Fruit fly (Drosophila melanogaster) whole organism, prepupa: ENCODE data around the gene c12.1.

ENCODE experiments used
- CG10631 ChIP-seq: fragments of 200-800 bp; sonication (Bioruptor generic); optimal IDR thresholded peaks from 2 replicates; lab custom pipeline; 2016; ENCODE audit warnings: missing biosample characterization, missing genetic modification characterization
- CG15336 ChIP-seq: fragments of 200-800 bp; sonication (Bioruptor generic); IDR thresholded peaks from 2 replicates; pipeline ENCODE4 v1.3.6; 2022; ENCODE audit warnings: missing biosample characterization, missing genetic modification characterization
- CG16779 ChIP-seq: fragments of 200-800 bp; sonication (Bioruptor generic); optimal IDR thresholded peaks from 3 replicates; lab custom pipeline; 2017; ENCODE audit warnings: missing biosample characterization, mild to moderate bottlenecking, missing genetic modification characterization
- CG31627 ChIP-seq: fragments of 200-800 bp; sonication (Bioruptor generic); optimal IDR thresholded peaks from 3 replicates; lab custom pipeline; 2016; ENCODE audit warnings: missing biosample characterization, missing genetic modification characterization
- CG6163 ChIP-seq: fragments of 200-800 bp; sonication (Bioruptor generic); IDR thresholded peaks from 3 replicates; pipeline ENCODE4 v1.3.6; 2022; ENCODE audit warnings: missing biosample characterization, missing genetic modification characterization
- CG6792 ChIP-seq: fragments of 200-800 bp; sonication (Bioruptor generic); optimal IDR thresholded peaks from 3 replicates; lab custom pipeline; 2016; ENCODE audit warnings: missing biosample characterization, missing genetic modification characterization
- CG6808 ChIP-seq: fragments of 200-800 bp; sonication (Bioruptor generic); optimal IDR thresholded peaks from 3 replicates; lab custom pipeline; 2017; ENCODE audit warnings: missing biosample characterization, missing genetic modification characterization, mild to moderate bottlenecking, moderate library complexity, missing genetic modification reagents
- CG8119 ChIP-seq: fragments of 200-800 bp; sonication (Bioruptor generic); IDR thresholded peaks from 3 replicates; pipeline ENCODE4 v1.3.6; 2022; ENCODE audit warnings: missing biosample characterization, missing genetic modification characterization
- CG9139 ChIP-seq: fragments of 200-800 bp; sonication (Bioruptor generic); optimal IDR thresholded peaks from 3 replicates; lab custom pipeline; 2017; ENCODE audit warnings: missing biosample characterization, mild to moderate bottlenecking, missing genetic modification characterization
- Eip75B ChIP-seq: fragments of 200-800 bp; sonication (Bioruptor generic); optimal IDR thresholded peaks from 3 replicates; lab custom pipeline; 2016; ENCODE audit warnings: missing biosample characterization, missing genetic modification characterization
- Eip78C ChIP-seq: fragments of 200-800 bp; sonication (Bioruptor generic); peaks from one replicate; lab custom pipeline; 2016; ENCODE audit warnings: missing biosample characterization, missing genetic modification characterization
- Eip93F ChIP-seq: fragments of 200-800 bp; sonication (Bioruptor generic); optimal IDR thresholded peaks from 2 replicates; lab custom pipeline; 2016; ENCODE audit warnings: missing biosample characterization, mild to moderate bottlenecking, missing genetic modification characterization
- Hr38 ChIP-seq: sonication (Bioruptor generic); optimal IDR thresholded peaks from 2 replicates; lab custom pipeline; 2016; ENCODE audit warnings: missing biosample characterization, missing genetic modification characterization
- Hr4 ChIP-seq: fragments of 200-800 bp; sonication (Bioruptor generic); optimal IDR thresholded peaks from 3 replicates; lab custom pipeline; 2016; ENCODE audit warnings: missing biosample characterization, missing genetic modification characterization
- Lpt ChIP-seq: fragments of 200-800 bp; sonication (Bioruptor generic); optimal IDR thresholded peaks from 3 replicates; lab custom pipeline; 2016; ENCODE audit warnings: missing biosample characterization, missing genetic modification characterization
- Met ChIP-seq: fragments of 200-800 bp; sonication (Bioruptor generic); optimal IDR thresholded peaks from 3 replicates; lab custom pipeline; 2016; ENCODE audit warnings: missing biosample characterization, missing genetic modification characterization
- OdsH ChIP-seq: fragments of 200-800 bp; sonication (Bioruptor generic); optimal IDR thresholded peaks from 3 replicates; lab custom pipeline; 2016; ENCODE audit warnings: missing biosample characterization, missing genetic modification characterization
- Sox14 ChIP-seq: fragments of 200-800 bp; sonication (Bioruptor generic); optimal IDR thresholded peaks from 3 replicates; lab custom pipeline; 2016; ENCODE audit warnings: missing biosample characterization, missing genetic modification characterization
- dac ChIP-seq: fragments of 200-800 bp; sonication (Bioruptor generic); optimal IDR thresholded peaks from 2 replicates; lab custom pipeline; 2017; ENCODE audit warnings: missing biosample characterization, mild to moderate bottlenecking, missing genetic modification characterization
- esn ChIP-seq: fragments of 200-800 bp; sonication (Bioruptor generic); optimal IDR thresholded peaks from 2 replicates; lab custom pipeline; 2016; ENCODE audit warnings: missing biosample characterization, mild to moderate bottlenecking, missing genetic modification characterization, moderate library complexity
- fd59A ChIP-seq: fragments of 200-800 bp; sonication (Bioruptor generic); optimal IDR thresholded peaks from 2 replicates; lab custom pipeline; 2017; ENCODE audit warnings: missing biosample characterization, mild to moderate bottlenecking, missing genetic modification characterization, missing genetic modification reagents
- fkh ChIP-seq: fragments of 200-800 bp; sonication (Bioruptor generic); optimal IDR thresholded peaks from 3 replicates; lab custom pipeline; 2017; ENCODE audit warnings: missing biosample characterization, mild to moderate bottlenecking, missing genetic modification characterization, moderate library complexity
- lz ChIP-seq: fragments of 200-800 bp; sonication (Bioruptor generic); optimal IDR thresholded peaks from 3 replicates; lab custom pipeline; 2016; ENCODE audit warnings: missing biosample characterization, missing genetic modification characterization
- salr ChIP-seq, 2 experiments: fragments of 200-800 bp; sonication (Bioruptor generic); optimal IDR thresholded peaks; 3 replicates each; lab custom pipeline; 2016 to 2018; ENCODE audit warnings: missing biosample characterization in 2 of 2, missing genetic modification characterization in 2 of 2, mild to moderate bottlenecking in 1 of 2
- spab ChIP-seq: fragments of 200-800 bp; sonication (Bioruptor generic); optimal IDR thresholded peaks from 2 replicates; lab custom pipeline; 2017; ENCODE audit warnings: missing biosample characterization, mild to moderate bottlenecking, missing genetic modification characterization, missing genetic modification reagents

Gene c12.1

dm6 chrX:9282783-9283289, 36.2 kb downstream of the c12.1 start, which contains the start of gene c11.1:
Gene c11.1, minus strand, starts transcription at chrX:9283117.
- TF ChIP-seq salr (GFP tag; optimal IDR thresholded peaks at IDR 0.05; lab: Kevin White, UChicago) (no peak), CG6808 (GFP tag; lab: Kevin White, UChicago) (peak; percentile 64), CG9139 (GFP tag; lab: Kevin White, UChicago) (no peak), CG8119 (GFP tag; lab: Robert Waterston, UW) (0 out of 3 replicates have a peak, but pooled peaks have one; percentile 17), Eip78C (GFP tag; lab: Kevin White, UChicago) (peak; percentile 29), CG6792 (GFP tag; lab: Kevin White, UChicago) (no peak), Eip93F (no peak), CG15336 (GFP tag; lab: Robert Waterston, UW) (0 out of 2 replicates have a peak, but pooled peaks have one; percentile 33), esn (GFP tag; lab: Kevin White, UChicago) (peak; percentile 22), Sox14 (GFP tag; lab: Kevin White, UChicago) (peak; percentile 37)

- no peak for TF ChIP-seq CG31627 (GFP tag; lab: Kevin White, UChicago)
- TF ChIP-seq dac (GFP tag; lab: Kevin White, UChicago) = no peak
- no peak for TF ChIP-seq CG6792 (GFP tag; lab: Kevin White, UChicago)
- no peak for TF ChIP-seq Hr4
- TF ChIP-seq CG15336 (GFP tag; lab: Robert Waterston, UW) = no peak
- TF ChIP-seq Eip93F = no peak
- TF ChIP-seq Sox14 (GFP tag; lab: Kevin White, UChicago) = no peak
- TF ChIP-seq Lpt = no peak
- no peak for TF ChIP-seq OdsH
Measured at dm6 chrX:9281998-9282644, 36.9 kb downstream of the c12.1 start.

- TF ChIP-seq esn (GFP tag; lab: Kevin White, UChicago) (peak; percentile 24), OdsH (no peak)
Measured at dm6 chrX:9272830-9273507, 46.1 kb downstream of the c12.1 start, which contains the start of the genes Cfp1 and Aladin. Gene Cfp1, minus strand, starts transcription at chrX:9272960. Gene Aladin, plus strand, starts transcription at chrX:9273413.

dm6 chrX:9269825-9270224, 49.2 kb downstream of the c12.1 start, which contains the start of gene CG17440:
Gene CG17440, minus strand, starts transcription at chrX:9269925.
- TF ChIP-seq spab (GFP tag; lab: Kevin White, UChicago) (no peak), Eip78C (GFP tag; lab: Kevin White, UChicago) (no peak), Met (GFP tag; lab: Kevin White, UChicago) (no peak), CG15336 (GFP tag; lab: Robert Waterston, UW) (no peak), fd59A (GFP tag; lab: Kevin White, UChicago) (no peak), CG16779 (no peak), CG6163 (GFP tag; lab: Robert Waterston, UW) (no peak), OdsH (no peak), Hr38 (GFP tag; lab: Kevin White, UChicago) (no peak), CG31627 (GFP tag; lab: Kevin White, UChicago) (no peak), Eip75B (GFP tag; lab: Kevin White, UChicago) (no peak), lz (GFP tag; lab: Kevin White, UChicago) (no peak), CG10631 (GFP tag; lab: Kevin White, UChicago) (no peak), fkh (GFP tag; lab: Kevin White, UChicago) (no peak)
